Worm (Caenorhabditis elegans): Measurements from ENCODE around the gene sul-2.

sul-2 gene

DNA sequence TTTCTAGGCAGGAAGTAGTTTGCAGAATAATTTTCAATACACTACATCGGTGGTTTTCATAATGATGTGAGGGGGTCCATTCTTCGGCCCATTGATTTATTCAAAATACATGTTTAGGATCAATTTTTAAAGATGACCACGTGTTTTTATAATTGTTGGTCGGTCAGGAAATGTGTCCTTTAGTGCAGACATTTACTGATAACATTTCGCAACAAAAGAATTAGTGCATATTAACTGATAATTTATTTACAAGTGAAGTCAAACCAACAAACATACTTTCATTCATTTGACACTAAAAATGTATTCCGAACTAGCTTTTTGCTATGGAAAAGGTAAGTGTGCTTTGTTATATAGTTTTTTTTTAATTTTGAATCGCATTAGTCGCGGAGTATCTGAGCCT lies 4.2 kb downstream of the sul-2 start, which contains the start of gene F20D6.5:
Gene F20D6.5 (plus strand): TSS at position 259 of the 400 bp plus-strand sequence.
- TF ChIP-seq elt-2 (tag; optimal IDR thresholded peaks at IDR 0.05) (peak; percentile 28), fkh-10 (GFP tag; optimal IDR thresholded peaks at IDR 0.05) (no peak)

DNA sequence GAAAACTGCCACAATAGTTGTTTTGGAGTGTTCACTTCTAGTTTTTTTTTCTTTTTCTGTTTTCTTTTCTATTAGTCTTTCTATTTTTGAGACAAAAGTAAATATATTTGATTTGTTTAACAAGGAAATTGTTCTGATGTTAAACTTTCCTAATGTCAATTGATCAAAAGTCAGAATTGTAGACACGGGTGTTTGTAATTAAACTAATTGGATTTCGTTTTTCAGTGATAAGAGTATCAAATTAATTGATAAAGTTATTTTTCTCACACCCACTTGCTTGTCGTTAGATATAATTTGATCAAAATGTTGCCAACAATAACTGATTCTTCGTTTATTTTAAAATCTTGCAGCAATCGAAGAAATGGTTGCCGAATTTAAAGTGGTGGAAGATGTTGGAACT lies 5.7 kb downstream of the sul-2 start:
- TF ChIP-seq ceh-31 (tag; optimal IDR thresholded peaks at IDR 0.05), result no peak
- no peak for TF ChIP-seq odd-2 (tag; optimal IDR thresholded peaks at IDR 0.05)
- TF ChIP-seq hlh-6 (tag; optimal IDR thresholded peaks at IDR 0.05), result no peak

DNA sequence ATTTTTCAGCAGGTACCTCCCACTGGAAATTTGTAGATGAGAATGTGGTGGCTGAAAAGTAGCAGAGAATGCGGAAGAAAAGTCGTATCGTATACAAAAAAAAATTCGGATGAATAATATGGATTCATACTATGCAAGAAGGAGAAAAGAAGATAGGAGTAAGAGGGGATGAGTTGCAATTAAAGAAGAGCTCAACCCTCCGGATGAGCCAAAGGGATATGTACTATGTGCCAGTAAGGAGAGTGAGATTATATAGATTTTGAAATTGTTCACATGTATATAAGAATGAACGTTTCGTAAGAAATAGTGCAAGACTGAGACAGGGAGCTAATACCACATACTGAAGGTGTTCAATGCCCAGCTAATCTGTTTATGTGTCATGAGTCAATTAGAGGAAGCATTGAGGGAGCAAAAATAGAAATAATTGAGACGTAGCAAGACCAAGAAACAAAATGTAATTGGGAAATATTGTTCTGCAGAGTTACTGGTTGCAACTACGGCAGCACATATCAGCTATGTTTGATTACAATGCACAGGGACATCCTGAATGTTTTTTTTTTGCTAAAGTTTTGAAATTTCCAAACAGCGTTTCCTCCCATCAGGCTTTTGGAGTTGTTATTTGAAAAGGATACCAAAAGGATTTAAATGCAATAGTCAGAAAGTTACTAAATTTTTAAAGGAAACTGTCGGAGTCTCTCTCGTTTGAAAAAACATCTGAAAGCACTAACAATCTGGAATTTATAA lies 10.8 kb downstream of the sul-2 start, which contains the start of gene F20D6.8:
Gene F20D6.8 (minus strand): TSS at position 51 of the 744 bp plus-strand sequence.
- TF ChIP-seq hlh-30 (tag; optimal IDR thresholded peaks at IDR 0.05; ENCODE audit: insufficient read depth) (no peak), unc-42 (tag; optimal IDR thresholded peaks at IDR 0.05) (peak; percentile 31)

DNA sequence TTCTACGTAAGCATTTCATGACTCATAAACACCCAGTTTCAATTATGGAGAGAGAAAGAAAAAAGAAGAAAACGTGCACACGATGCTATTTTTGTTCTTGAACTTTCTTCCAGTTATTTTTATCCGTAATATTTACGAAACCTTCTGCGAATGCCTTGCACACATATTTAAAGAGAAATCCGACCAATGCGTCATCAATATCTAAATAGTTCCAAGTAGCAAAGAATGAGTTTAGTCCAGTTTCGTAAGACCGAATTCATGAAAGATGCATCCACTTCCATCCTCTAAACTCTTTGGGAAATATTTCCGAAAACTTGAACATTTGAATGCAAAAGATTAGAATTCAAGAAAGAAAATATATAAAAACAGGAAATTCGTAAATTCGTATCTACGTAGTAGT lies 11.6 kb downstream of the sul-2 start:
- TF ChIP-seq ceh-34 (tag; optimal IDR thresholded peaks at IDR 0.05) (no peak), lim-6 (tag; optimal IDR thresholded peaks at IDR 0.05) (no peak), ref-2 (tag; optimal IDR thresholded peaks at IDR 0.05) (no peak), ztf-16 (tag; optimal IDR thresholded peaks at IDR 0.05) (no peak), fkh-10 (GFP tag; optimal IDR thresholded peaks at IDR 0.05) (no peak), npax-4 (tag; optimal IDR thresholded peaks at IDR 0.05) (no peak), dve-1 (tag; optimal IDR thresholded peaks at IDR 0.05) (no peak), pat-9 (tag; optimal IDR thresholded peaks at IDR 0.05) (no peak), ceh-9 (tag; optimal IDR thresholded peaks at IDR 0.05) (no peak), elt-2 (tag; optimal IDR thresholded peaks at IDR 0.05) (no peak), pax-1 (tag; optimal IDR thresholded peaks at IDR 0.05) (no peak), T23F11.4 (GFP tag; optimal IDR thresholded peaks at IDR 0.05) (no peak), fkh-6 (tag; optimal IDR thresholded peaks at IDR 0.05) (no peak), rnt-1 (tag; optimal IDR thresholded peaks at IDR 0.05) (no peak), ceh-18 (tag; optimal IDR thresholded peaks at IDR 0.05) (no peak), mec-3 (tag; optimal IDR thresholded peaks at IDR 0.05; ENCODE audit: borderline replicate concordance) (no peak), unc-42 (tag; optimal IDR thresholded peaks at IDR 0.05) (no peak), ceh-30 (tag; optimal IDR thresholded peaks at IDR 0.05) (no peak), odd-2 (tag; optimal IDR thresholded peaks at IDR 0.05) (no peak)

DNA sequence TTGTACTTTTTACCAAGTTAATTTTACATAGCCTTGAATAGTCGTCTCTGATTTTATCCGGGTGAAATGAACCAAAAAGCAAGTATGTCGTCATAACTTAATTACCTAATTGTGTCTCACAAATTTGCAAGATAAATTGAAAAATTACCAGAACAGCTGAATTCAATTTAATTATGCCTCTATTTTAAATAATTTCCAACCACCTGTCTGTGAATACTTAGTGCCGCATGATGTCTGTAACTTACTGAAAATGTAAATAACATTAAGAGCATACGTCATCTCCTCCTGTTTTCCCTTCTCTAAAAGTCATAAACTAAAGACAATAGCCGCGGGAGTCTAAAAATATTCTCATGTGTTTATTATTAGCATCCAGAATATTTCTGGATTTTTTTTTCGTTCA lies 12.8 kb downstream of the sul-2 start:
- TF ChIP-seq nfya-1 (tag; optimal IDR thresholded peaks at IDR 0.05), result no peak

DNA sequence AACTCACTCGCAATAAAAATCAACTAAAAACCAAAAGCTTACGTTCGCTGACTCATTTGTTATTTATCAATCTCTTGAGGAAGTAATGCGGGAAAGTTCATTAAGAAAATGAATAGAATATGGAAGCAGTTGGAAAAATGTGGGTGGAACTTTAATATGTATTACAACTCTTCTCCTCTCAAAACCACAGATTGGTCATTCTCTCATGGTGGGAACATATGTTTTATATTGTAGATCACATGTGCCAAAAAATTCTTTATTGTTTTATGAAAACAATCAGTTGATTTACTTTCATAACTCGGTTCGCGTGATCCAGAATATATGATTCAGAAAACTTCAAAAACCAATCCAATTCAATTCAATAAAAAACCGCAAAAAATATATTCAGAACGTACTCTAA lies 14.1 kb downstream of the sul-2 start:
- no peak for TF ChIP-seq ceh-14 (tag; optimal IDR thresholded peaks at IDR 0.05)
- TF ChIP-seq C38D4.7 (GFP tag; optimal IDR thresholded peaks at IDR 0.05), result no peak
- no peak for TF ChIP-seq elt-2 (tag; optimal IDR thresholded peaks at IDR 0.05)

DNA sequence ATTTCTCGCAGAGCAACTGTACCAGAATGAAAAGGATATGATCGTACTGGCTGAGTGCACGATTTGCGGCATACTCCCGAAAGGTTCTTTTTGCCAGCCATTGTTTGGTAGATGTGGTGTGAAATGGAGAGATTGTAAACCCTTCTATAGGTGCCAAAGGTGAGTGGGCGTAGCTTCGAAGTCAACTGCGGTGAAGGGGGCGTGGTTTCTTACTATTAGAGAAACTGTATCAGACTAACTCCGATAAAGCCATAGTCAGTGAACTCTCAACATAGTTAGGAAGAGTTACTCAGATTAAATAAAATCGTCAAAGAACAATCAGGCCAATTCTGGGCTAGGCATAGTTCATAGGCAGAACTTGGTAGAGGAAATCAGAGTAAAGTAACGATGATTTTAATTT lies 19.8 kb downstream of the sul-2 start, which contains the start of gene F20D6.9:
Gene F20D6.9 (minus strand): TSS at position 101 of the 400 bp plus-strand sequence.
- no peak for TF ChIP-seq sox-2 (GFP tag; IDR thresholded peaks at IDR 0.05)
- no peak for TF ChIP-seq ceh-22 (tag; optimal IDR thresholded peaks at IDR 0.05)
- TF ChIP-seq ref-2 (tag; optimal IDR thresholded peaks at IDR 0.05), result no peak
- no peak for TF ChIP-seq pag-3 (tag; optimal IDR thresholded peaks at IDR 0.05; ENCODE audit: borderline replicate concordance)
- TF ChIP-seq ttx-3 (tag; optimal IDR thresholded peaks at IDR 0.05), result no peak
- TF ChIP-seq dmd-4 (tag; optimal IDR thresholded peaks at IDR 0.05; ENCODE audit: borderline replicate concordance), result no peak
- TF ChIP-seq F13H6.1 (tag; optimal IDR thresholded peaks at IDR 0.05), result no peak
